Fruit fly (Drosophila melanogaster) whole organism, wandering third instar larva: Measurements from ENCODE around the gene santa-maria.

Experiments
- Abd-B ChIP-seq: fragments of >200 bp; optimal IDR thresholded peaks from 2 replicates; lab custom pipeline; 2017; ENCODE audit warnings: missing biosample characterization, missing genetic modification characterization
- CrebA ChIP-seq: fragments of 200-800 bp; sonication (Bioruptor generic); optimal IDR thresholded peaks from 2 replicates; lab custom pipeline; 2016; ENCODE audit warnings: missing biosample characterization, mild to moderate bottlenecking, missing genetic modification characterization, borderline replicate concordance
- Dfd ChIP-seq: fragments of >200 bp; optimal IDR thresholded peaks from 2 replicates; lab custom pipeline; 2017; ENCODE audit warnings: missing biosample characterization, missing genetic modification characterization
- GATAd ChIP-seq: sonication (Bioruptor generic); optimal IDR thresholded peaks from 2 replicates; lab custom pipeline; 2016; ENCODE audit warnings: missing biosample characterization, missing genetic modification characterization
- HLH106 ChIP-seq: fragments of 200-800 bp; optimal IDR thresholded peaks from 3 replicates; lab custom pipeline; 2019; ENCODE audit warnings: missing biosample characterization, mild to moderate bottlenecking, missing genetic modification characterization, moderate library complexity
- Hnf4 ChIP-seq: fragments of 200-800 bp; sonication (Bioruptor generic); optimal IDR thresholded peaks from 2 replicates; lab custom pipeline; 2016; ENCODE audit warnings: missing biosample characterization, mild to moderate bottlenecking, missing genetic modification characterization
- Hr78 ChIP-seq: fragments of >200 bp; optimal IDR thresholded peaks from 2 replicates; lab custom pipeline; 2017; ENCODE audit warnings: missing biosample characterization, missing genetic modification characterization
- Hr83 ChIP-seq: fragments of 200-300 bp; sonication (Bioruptor generic); optimal IDR thresholded peaks from 2 replicates; lab custom pipeline; 2016; ENCODE audit warnings: missing biosample characterization, mild to moderate bottlenecking, missing genetic modification characterization, moderate library complexity; ENCODE audit not compliant: poor library complexity, severe bottlenecking
- Jra ChIP-seq: sonication (Bioruptor generic); optimal IDR thresholded peaks from 2 replicates; lab custom pipeline; 2016; ENCODE audit warnings: missing biosample characterization, missing genetic modification characterization
- N ChIP-seq: fragments of >200 bp; optimal IDR thresholded peaks from 2 replicates; lab custom pipeline; 2018; ENCODE audit warnings: missing biosample characterization, missing external identifiers, missing genetic modification characterization
- OdsH ChIP-seq: fragments of 200-800 bp; sonication (Bioruptor generic); optimal IDR thresholded peaks from 2 replicates; lab custom pipeline; 2016; ENCODE audit warnings: missing biosample characterization, mild to moderate bottlenecking, missing genetic modification characterization
- Rel ChIP-seq, 2 experiments: fragments of 200-800 bp; sonication (Bioruptor generic) in 1 of 2; optimal IDR thresholded peaks; 2 replicates in 1 of 2; 3 replicates in 1 of 2; lab custom pipeline; 2016 to 2019; ENCODE audit warnings: mild to moderate bottlenecking in 2 of 2, missing biosample characterization in 2 of 2, missing genetic modification characterization in 2 of 2, moderate library complexity in 1 of 2
- Sp1 ChIP-seq: fragments of 200-800 bp; sonication (Bioruptor generic); optimal IDR thresholded peaks from 3 replicates; lab custom pipeline; 2019; ENCODE audit warnings: missing biosample characterization, mild to moderate bottlenecking, missing genetic modification characterization, moderate library complexity
- Vsx2 ChIP-seq: fragments of 200-300, 225-300 bp; sonication (Bioruptor generic); optimal IDR thresholded peaks from 2 replicates; lab custom pipeline; 2018; ENCODE audit warnings: missing biosample characterization, missing genetic modification characterization; ENCODE audit not compliant: partially characterized antibody
- br ChIP-seq: fragments of 200-800 bp; sonication (Bioruptor generic); optimal IDR thresholded peaks from 2 replicates; lab custom pipeline; 2016; ENCODE audit warnings: missing biosample characterization, missing genetic modification characterization
- brk ChIP-seq: fragments of 200-800 bp; sonication (Bioruptor generic); optimal IDR thresholded peaks from 2 replicates; lab custom pipeline; 2016; ENCODE audit warnings: missing biosample characterization, mild to moderate bottlenecking, missing genetic modification characterization
- dl ChIP-seq, 2 experiments: fragments of 175-275, 200-275 bp in 1 of 2; fragments of 200-275 bp in 1 of 2; sonication (Bioruptor generic); optimal IDR thresholded peaks; lab custom pipeline; 2018; ENCODE audit warnings: mild to moderate bottlenecking in 2 of 2, missing biosample characterization in 2 of 2, missing genetic modification characterization in 2 of 2, moderate library complexity in 2 of 2; ENCODE audit not compliant: partially characterized antibody in 2 of 2, insufficient read depth in 1 of 2
- dmrt93B ChIP-seq: fragments of 200-800 bp; sonication (Bioruptor generic); optimal IDR thresholded peaks from 2 replicates; lab custom pipeline; 2018; ENCODE audit warnings: missing biosample characterization, mild to moderate bottlenecking, missing genetic modification characterization
- ey ChIP-seq: fragments of 200-800 bp; sonication (Bioruptor generic); optimal IDR thresholded peaks from 2 replicates; lab custom pipeline; 2016; ENCODE audit warnings: missing biosample characterization, missing genetic modification characterization
- foxo ChIP-seq, 2 experiments: fragments of 200-800 bp; sonication (Bioruptor generic); optimal IDR thresholded peaks; 2 replicates in 1 of 2; 3 replicates in 1 of 2; lab custom pipeline; 2016 to 2017; ENCODE audit warnings: missing biosample characterization in 2 of 2, missing genetic modification characterization in 2 of 2
- fru ChIP-seq: fragments of 200-800 bp; sonication (Bioruptor generic); optimal IDR thresholded peaks from 3 replicates; lab custom pipeline; 2016; ENCODE audit warnings: missing biosample characterization, mild to moderate bottlenecking, missing genetic modification characterization
- h ChIP-seq: fragments of 200-800 bp; sonication (Bioruptor generic); optimal IDR thresholded peaks from 3 replicates; lab custom pipeline; 2016; ENCODE audit warnings: missing biosample characterization, mild to moderate bottlenecking, missing genetic modification characterization
- sage ChIP-seq: fragments of 200-800 bp; sonication (Bioruptor generic); optimal IDR thresholded peaks from 2 replicates; lab custom pipeline; 2016; ENCODE audit warnings: missing biosample characterization, mild to moderate bottlenecking, missing genetic modification characterization
- sv ChIP-seq: fragments of 200-800 bp; sonication (Bioruptor generic); optimal IDR thresholded peaks from 3 replicates; lab custom pipeline; 2016; ENCODE audit warnings: missing biosample characterization, missing genetic modification characterization
- usp ChIP-seq: fragments of >200 bp; optimal IDR thresholded peaks from 2 replicates; lab custom pipeline; 2017; ENCODE audit warnings: missing biosample characterization, missing genetic modification characterization

The santa-maria gene

DNA sequence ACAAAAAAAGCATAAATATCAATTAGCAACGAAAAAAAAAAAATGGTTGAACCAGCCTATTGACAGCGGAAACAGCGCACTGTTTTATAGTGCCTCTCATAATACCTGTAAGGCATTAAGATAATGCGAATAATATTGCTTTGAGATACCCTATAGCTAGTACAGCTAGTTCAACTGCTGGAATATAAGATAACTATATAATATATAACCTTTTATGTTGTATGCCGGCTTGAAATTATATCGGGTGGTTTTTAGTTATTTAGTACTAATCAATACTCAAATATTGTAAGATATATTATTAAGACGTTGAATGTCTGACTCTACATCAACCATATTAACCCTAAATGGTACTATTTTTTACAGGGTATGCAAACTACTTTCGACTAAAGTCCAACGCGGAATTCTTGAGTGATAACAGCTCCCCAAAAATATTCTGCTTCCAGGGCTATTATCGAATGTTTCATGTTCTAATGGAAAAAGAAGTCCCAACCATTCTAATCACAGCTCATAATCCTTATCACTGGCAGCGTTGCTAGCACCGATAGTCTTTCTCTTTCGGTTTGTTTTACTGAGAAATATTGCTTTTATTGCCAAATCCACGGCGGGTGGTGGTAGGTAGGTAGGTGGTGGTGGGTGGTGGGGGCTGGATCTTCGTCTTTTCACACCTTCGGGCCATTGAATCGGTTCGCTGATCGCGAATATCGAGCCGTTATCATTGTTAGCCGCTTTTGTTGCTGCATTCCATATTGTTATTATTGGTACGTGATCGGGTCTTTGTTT lies 16.9 kb downstream of the santa-maria start:
- TF ChIP-seq sage (GFP tag; lab: Kevin White, UChicago) (no peak), Hr83 (GFP tag; lab: Kevin White, UChicago) (peak; percentile 41), Dfd (GFP tag; lab: Kevin White, UChicago) (no peak), foxo (GFP tag; optimal IDR thresholded peaks at IDR 0.05; lab: Kevin White, UChicago) (peak in 1 of 2 experiments; percentile 29), N (GFP tag; lab: Kevin White, UChicago) (no peak), Hr78 (no peak), Rel (GFP tag; optimal IDR thresholded peaks at IDR 0.05; lab: Kevin White, UChicago) (no peak), Rel (tag; optimal IDR thresholded peaks at IDR 0.05; lab: Kevin White, UChicago) (peak; percentile 5), GATAd (GFP tag; lab: Kevin White, UChicago) (no peak), fru (peak; percentile 42), Jra (GFP tag; lab: Kevin White, UChicago) (no peak), brk (GFP tag; lab: Kevin White, UChicago) (no peak)

dm6 chr2L:7433337-7433956 lies 17.6 kb downstream of the santa-maria start, which contains the start of gene CG5958:
Gene CG5958, minus strand, starts transcription at chr2L:7433516.
- no peak for TF ChIP-seq fru
- peak; percentile 46 for TF ChIP-seq CrebA (GFP tag; lab: Kevin White, UChicago)
- TF ChIP-seq Rel (GFP tag; optimal IDR thresholded peaks at IDR 0.05; lab: Kevin White, UChicago), result no peak
- TF ChIP-seq Rel (tag; optimal IDR thresholded peaks at IDR 0.05; lab: Kevin White, UChicago), result peak; percentile 44
- peak; percentile 8 for TF ChIP-seq br
- TF ChIP-seq Hnf4, result peak; percentile 52
- TF ChIP-seq dmrt93B, result no peak
- peak; percentile 19 for TF ChIP-seq h
- peak; percentile 13 for TF ChIP-seq sage (GFP tag; lab: Kevin White, UChicago)
- TF ChIP-seq, all 38 proteins: peak for 6

dm6 chr2L:7431861-7432601 lies 19.0 kb downstream of the santa-maria start:
- no peak for TF ChIP-seq dl (GFP tag; optimal IDR thresholded peaks at IDR 0.05; lab: Kevin White, UChicago; ENCODE audit: insufficient read depth in 1 of 2, partially characterized antibody in 2 of 2)
- no peak for TF ChIP-seq sv (GFP tag; lab: Kevin White, UChicago)
- no peak for TF ChIP-seq OdsH
- no peak for TF ChIP-seq HLH106 (tag; lab: Kevin White, UChicago)
- TF ChIP-seq ey (GFP tag; lab: Kevin White, UChicago), result no peak
- TF ChIP-seq Vsx2 (GFP tag; lab: Kevin White, UChicago), result no peak
- no peak for TF ChIP-seq Sp1
- TF ChIP-seq fru, result no peak

- TF ChIP-seq Sp1 (no peak), OdsH (no peak), Hnf4 (no peak), Hr78 (no peak), Hr83 (GFP tag; lab: Kevin White, UChicago) (no peak), usp (GFP tag; lab: Kevin White, UChicago) (no peak), Abd-B (GFP tag; lab: Kevin White, UChicago) (no peak), CrebA (GFP tag; lab: Kevin White, UChicago) (no peak), sv (GFP tag; lab: Kevin White, UChicago) (no peak)
Observed at dm6 chr2L:7430313-7430712, 20.7 kb downstream of the santa-maria start.

dm6 chr2L:7427786-7428137 lies 23.3 kb downstream of the santa-maria start:
- TF ChIP-seq Hr78 (no peak), br (no peak)
